Fruit fly (Drosophila melanogaster) whole organism, embryonic: ENCODE data around the gene Atg12.

Experiments
- Ada2b ChIP-seq: fragments of 200-800 bp; sonication (Bioruptor generic); IDR thresholded peaks from 2 replicates; pipeline ENCODE4 v1.3.6; 2022; ENCODE audit warnings: missing biosample characterization, missing genetic modification characterization
- Atf3 ChIP-seq: fragments of 200-800 bp; sonication (Bioruptor generic); optimal IDR thresholded peaks from 3 replicates; lab custom pipeline; 2016; ENCODE audit warnings: missing biosample characterization, missing genetic modification characterization
- CG11456 ChIP-seq: fragments of 200-800 bp; sonication (Bioruptor generic); IDR thresholded peaks from 3 replicates; pipeline ENCODE4 v1.3.6; 2022; ENCODE audit warnings: missing biosample characterization, missing genetic modification characterization
- CG11560 ChIP-seq: fragments of 200-800 bp; sonication (Bioruptor generic); IDR thresholded peaks from 3 replicates; pipeline ENCODE4 v1.3.6; 2022; ENCODE audit warnings: missing biosample characterization, missing genetic modification characterization
- CG12391 ChIP-seq: fragments of 200-800 bp; sonication (Bioruptor generic); optimal IDR thresholded peaks from 3 replicates; lab custom pipeline; 2018; ENCODE audit warnings: missing biosample characterization, mild to moderate bottlenecking, missing genetic modification characterization, moderate library complexity
- CG14710 ChIP-seq: fragments of 200-800 bp; sonication (Bioruptor generic); optimal IDR thresholded peaks from 3 replicates; lab custom pipeline; 2019; ENCODE audit warnings: missing biosample characterization, mild to moderate bottlenecking, missing genetic modification characterization, moderate library complexity
- CG14860 ChIP-seq: fragments of 200-800 bp; sonication (Bioruptor generic); IDR thresholded peaks from 3 replicates; pipeline ENCODE4 v1.3.6; 2022; ENCODE audit warnings: missing biosample characterization, missing genetic modification characterization; ENCODE audit not compliant: partially characterized antibody
- CG14965 ChIP-seq: fragments of 200-800 bp; sonication (Bioruptor generic); optimal IDR thresholded peaks from 2 replicates; lab custom pipeline; 2016; ENCODE audit warnings: missing biosample characterization, missing genetic modification characterization, borderline replicate concordance
- CG16813 ChIP-seq: fragments of 200-800 bp; sonication (Bioruptor generic); IDR thresholded peaks from 3 replicates; pipeline ENCODE4 v1.3.6; 2022; ENCODE audit warnings: missing biosample characterization, missing genetic modification characterization; ENCODE audit not compliant: partially characterized antibody
- CG17829 ChIP-seq: fragments of 200-800 bp; optimal IDR thresholded peaks from 2 replicates; lab custom pipeline; 2019; ENCODE audit warnings: missing biosample characterization, mild to moderate bottlenecking, missing genetic modification characterization, moderate library complexity
- CG18599 ChIP-seq: fragments of 200-800 bp; sonication (Bioruptor generic); optimal IDR thresholded peaks from 3 replicates; lab custom pipeline; 2017; ENCODE audit warnings: missing biosample characterization, missing genetic modification characterization, mild to moderate bottlenecking, moderate library complexity, missing genetic modification reagents
- CG2202 ChIP-seq: fragments of 200-800 bp; sonication (Bioruptor generic); optimal IDR thresholded peaks from 2 replicates; lab custom pipeline; 2018; ENCODE audit warnings: missing biosample characterization, mild to moderate bottlenecking, missing genetic modification characterization
- CG30403 ChIP-seq: fragments of 200-800 bp; sonication (Bioruptor generic); optimal IDR thresholded peaks from 3 replicates; lab custom pipeline; 2016; ENCODE audit warnings: missing biosample characterization, missing genetic modification characterization
- CG31365 ChIP-seq: fragments of 200-800 bp; sonication (Bioruptor generic); optimal IDR thresholded peaks from 2 replicates; lab custom pipeline; 2018; ENCODE audit warnings: missing biosample characterization, mild to moderate bottlenecking, missing genetic modification characterization
- CG32532 ChIP-seq: fragments of 200-800 bp; sonication (Bioruptor generic); IDR thresholded peaks from 2 replicates; pipeline ENCODE4 v1.3.6; 2022; ENCODE audit warnings: missing biosample characterization, missing genetic modification characterization
- CG3726 ChIP-seq: fragments of 200-800 bp; sonication (Bioruptor generic); IDR thresholded peaks from 3 replicates; pipeline ENCODE4, ENCODE4 v1.3.6; 2022; ENCODE audit warnings: missing biosample characterization, missing genetic modification characterization
- CG42726 ChIP-seq: fragments of 200-800 bp; sonication (Bioruptor generic); IDR thresholded peaks from 2 replicates; pipeline ENCODE4 v1.3.6; 2022; ENCODE audit warnings: missing biosample characterization, missing genetic modification characterization; ENCODE audit not compliant: partially characterized antibody
- CG5180 ChIP-seq: fragments of 200-800 bp; sonication (Bioruptor generic); optimal IDR thresholded peaks from 3 replicates; lab custom pipeline; 2017; ENCODE audit warnings: missing biosample characterization, missing genetic modification characterization, mild to moderate bottlenecking, moderate library complexity, missing genetic modification reagents
- CG7556 ChIP-seq: fragments of 200-800 bp; sonication (Bioruptor generic); optimal IDR thresholded peaks from 2 replicates; lab custom pipeline; 2017; ENCODE audit warnings: missing biosample characterization, mild to moderate bottlenecking, missing genetic modification characterization
- CG9215 ChIP-seq: fragments of 200-800 bp; sonication (Bioruptor generic); IDR thresholded peaks from 2 replicates; pipeline ENCODE4 v1.3.6; 2022; ENCODE audit warnings: missing biosample characterization, missing genetic modification characterization
- D19B ChIP-seq: fragments of 200-800 bp; sonication (Bioruptor generic); optimal IDR thresholded peaks from 2 replicates; lab custom pipeline; 2017; ENCODE audit warnings: missing biosample characterization, mild to moderate bottlenecking, missing genetic modification characterization
- Dbx ChIP-seq: fragments of 200-800 bp; sonication (Bioruptor generic); IDR thresholded peaks from 3 replicates; pipeline ENCODE4 v1.3.6; 2022; ENCODE audit warnings: missing biosample characterization, missing genetic modification characterization
- Drgx ChIP-seq: fragments of 200-800 bp; sonication (Bioruptor generic); IDR thresholded peaks from 2 replicates; pipeline ENCODE4 v1.3.6; 2022; ENCODE audit warnings: missing biosample characterization, missing genetic modification characterization
- E2f1 ChIP-seq: fragments of 200-800 bp; sonication (Bioruptor generic); IDR thresholded peaks from 2 replicates; pipeline ENCODE4 v1.3.6; 2022; ENCODE audit warnings: missing biosample characterization, missing genetic modification characterization
- Ets65A ChIP-seq: fragments of 200-800 bp; sonication (Bioruptor generic); peaks from one replicate; lab custom pipeline; 2016; ENCODE audit warnings: missing biosample characterization, missing genetic modification characterization
- Fer3 ChIP-seq: fragments of 200-800 bp; sonication (Bioruptor generic); optimal IDR thresholded peaks from 2 replicates; lab custom pipeline; 2018; ENCODE audit warnings: missing biosample characterization, mild to moderate bottlenecking, missing genetic modification characterization, moderate library complexity
- HLH3B ChIP-seq: fragments of 200-800 bp; sonication (Bioruptor generic); IDR thresholded peaks from 2 replicates; pipeline ENCODE4 v1.3.6; 2022; ENCODE audit warnings: missing biosample characterization, missing genetic modification characterization
- Hr51 ChIP-seq, 2 experiments: fragments of 200-800 bp; sonication (Bioruptor generic); optimal IDR thresholded peaks; 2 replicates in 1 of 2; 3 replicates in 1 of 2; lab custom pipeline; 2016 to 2018; ENCODE audit warnings: missing biosample characterization in 2 of 2, missing genetic modification characterization in 2 of 2, mild to moderate bottlenecking in 1 of 2, moderate library complexity in 1 of 2
- Meics ChIP-seq: fragments of 200-800 bp; sonication (Bioruptor generic); optimal IDR thresholded peaks from 2 replicates; lab custom pipeline; 2017; ENCODE audit warnings: missing biosample characterization, mild to moderate bottlenecking, missing genetic modification characterization
- Nf-YB ChIP-seq: fragments of 200-800 bp; sonication (Bioruptor generic); optimal IDR thresholded peaks from 3 replicates; lab custom pipeline; 2019; ENCODE audit warnings: missing biosample characterization, mild to moderate bottlenecking, missing genetic modification characterization, moderate library complexity
- Oli ChIP-seq: fragments of 200-800 bp; sonication (Bioruptor generic); optimal IDR thresholded peaks from 2 replicates; lab custom pipeline; 2018; ENCODE audit warnings: missing biosample characterization, mild to moderate bottlenecking, missing genetic modification characterization, moderate library complexity
- Ptx1 ChIP-seq: fragments of 200-800 bp; sonication (Bioruptor generic); IDR thresholded peaks from 2 replicates; pipeline ENCODE4 v1.3.6; 2022; ENCODE audit warnings: missing biosample characterization, missing genetic modification characterization
- Six4 ChIP-seq: fragments of 200-800 bp; sonication (Bioruptor generic); optimal IDR thresholded peaks from 2 replicates; lab custom pipeline; 2016; ENCODE audit warnings: missing biosample characterization, missing genetic modification characterization
- al ChIP-seq: fragments of 200-800 bp; sonication (Bioruptor generic); IDR thresholded peaks from 2 replicates; pipeline ENCODE4 v1.3.6; 2022; ENCODE audit warnings: missing biosample characterization, missing genetic modification characterization
- amos ChIP-seq: fragments of 200-800 bp; sonication (Bioruptor generic); IDR thresholded peaks from 2 replicates; pipeline ENCODE4 v1.3.6; 2022; ENCODE audit warnings: missing biosample characterization, missing genetic modification characterization; ENCODE audit not compliant: partially characterized antibody
- ara ChIP-seq: fragments of 200-800 bp; sonication (Bioruptor generic); IDR thresholded peaks from 2 replicates; pipeline ENCODE4 v1.3.6; 2022; ENCODE audit warnings: missing biosample characterization, missing genetic modification characterization
- bab2 ChIP-seq: fragments of 200-800 bp; sonication (Bioruptor generic); optimal IDR thresholded peaks from 2 replicates; lab custom pipeline; 2016; ENCODE audit warnings: missing biosample characterization, missing genetic modification characterization
- cg ChIP-seq: fragments of 200-800 bp; sonication (Bioruptor generic); optimal IDR thresholded peaks from 3 replicates; lab custom pipeline; 2019; ENCODE audit warnings: missing biosample characterization, mild to moderate bottlenecking, missing genetic modification characterization, moderate library complexity
- chinmo ChIP-seq: fragments of 200-800 bp; sonication (Bioruptor generic); IDR thresholded peaks from 4 replicates; pipeline ENCODE4 v1.3.6; 2022; ENCODE audit warnings: missing biosample characterization, missing genetic modification characterization; ENCODE audit not compliant: partially characterized antibody
- danr ChIP-seq: fragments of 200-800 bp; sonication (Bioruptor generic); IDR thresholded peaks from 2 replicates; pipeline ENCODE4 v1.3.6; 2022; ENCODE audit warnings: missing biosample characterization, missing genetic modification characterization
- fd96Cb ChIP-seq: fragments of 200-800 bp; sonication (Bioruptor generic); optimal IDR thresholded peaks from 2 replicates; lab custom pipeline; 2018; ENCODE audit warnings: missing biosample characterization, mild to moderate bottlenecking, missing genetic modification characterization, moderate library complexity
- grau ChIP-seq: fragments of 200-800 bp; optimal IDR thresholded peaks from 3 replicates; lab custom pipeline; 2019; ENCODE audit warnings: missing biosample characterization, mild to moderate bottlenecking, missing genetic modification characterization, moderate library complexity
- jigr1 ChIP-seq: fragments of 200-800 bp; sonication (Bioruptor generic); IDR thresholded peaks from 3 replicates; pipeline ENCODE4 v1.3.6; 2022; ENCODE audit warnings: missing biosample characterization, missing genetic modification characterization
- kni ChIP-seq: fragments of 200-800 bp; sonication (Bioruptor generic); optimal IDR thresholded peaks from 3 replicates; lab custom pipeline; 2017; ENCODE audit warnings: mild to moderate bottlenecking, missing biosample characterization, missing genetic modification reagents, missing genetic modification characterization
- peb ChIP-seq: fragments of 200-800 bp; sonication (Bioruptor generic); IDR thresholded peaks from 2 replicates; pipeline ENCODE4 v1.3.6; 2022; ENCODE audit warnings: missing biosample characterization, missing genetic modification characterization
- ranshi ChIP-seq: fragments of 200-800 bp; sonication (Bioruptor generic); IDR thresholded peaks from 2 replicates; pipeline ENCODE4 v1.3.6; 2022; ENCODE audit warnings: missing biosample characterization, missing genetic modification characterization
- row ChIP-seq: fragments of 200-800 bp; sonication (Bioruptor generic); IDR thresholded peaks from 3 replicates; pipeline ENCODE4 v1.3.6; 2022; ENCODE audit warnings: missing biosample characterization, missing genetic modification characterization
- so ChIP-seq: fragments of 200-800 bp; sonication (Bioruptor generic); IDR thresholded peaks from 3 replicates; pipeline ENCODE4 v1.3.6; 2022; ENCODE audit warnings: missing biosample characterization, missing genetic modification characterization
- tna ChIP-seq: fragments of 200-800 bp; sonication (Bioruptor generic); IDR thresholded peaks from 2 replicates; pipeline ENCODE4 v1.3.6; 2022; ENCODE audit warnings: missing biosample characterization, missing genetic modification characterization; ENCODE audit not compliant: partially characterized antibody

The Atg12 gene

dm6 chr3L:12162156-12162682 lies 25.5 kb downstream of the Atg12 start (continued):
- peak; percentile 71 for TF ChIP-seq Ets65A (GFP tag; lab: Kevin White, UChicago)
- no peak for TF ChIP-seq CG42726
- TF ChIP-seq CG31365 (tag; lab: Kevin White, UChicago) = no peak
- 0 out of 3 replicates have a peak, but pooled peaks have one; percentile 3 for TF ChIP-seq so (GFP tag; lab: Robert Waterston, UW)
- TF ChIP-seq al = no peak
- peak; percentile 28; the same call in 1 of the 2 replicates for TF ChIP-seq tna (GFP tag; lab: Robert Waterston, UW)
- peak; percentile 16 for TF ChIP-seq kni (GFP tag; lab: Kevin White, UChicago)
- TF ChIP-seq chinmo = 0 out of 4 replicates have a peak, but pooled peaks have one; percentile 70
- TF ChIP-seq Atf3 = no peak
- TF ChIP-seq CG16813 (GFP tag; lab: Robert Waterston, UW) = 0 out of 3 replicates have a peak, but pooled peaks have one; percentile 13
- TF ChIP-seq, all 482 proteins: peak for 13

- TF ChIP-seq CG14710 (tag; lab: Kevin White, UChicago) = no peak
- TF ChIP-seq D19B (GFP tag; lab: Kevin White, UChicago) = no peak
- no peak for TF ChIP-seq Nf-YB
- peak; percentile 13; the same call in 1 of the 3 replicates for TF ChIP-seq row (GFP tag; lab: Robert Waterston, UW)
- TF ChIP-seq Drgx (GFP tag; lab: Robert Waterston, UW) = peak; percentile 18
- TF ChIP-seq CG7556 = peak; percentile 31
- no peak for TF ChIP-seq Fer3 (tag; lab: Kevin White, UChicago)
- no peak for TF ChIP-seq CG9215 (GFP tag; lab: Robert Waterston, UW)
- TF ChIP-seq fd96Cb (tag; lab: Kevin White, UChicago) = no peak
- no peak for TF ChIP-seq CG2202 (tag; lab: Kevin White, UChicago)
- no peak for TF ChIP-seq ara
- TF ChIP-seq CG17829 (tag; lab: Kevin White, UChicago) = no peak
- no peak for TF ChIP-seq CG14860 (GFP tag; lab: Robert Waterston, UW)
- no peak for TF ChIP-seq Oli (tag; lab: Kevin White, UChicago)
- TF ChIP-seq grau (tag; lab: Kevin White, UChicago) = peak; percentile 11
- TF ChIP-seq CG14965 = no peak
- TF ChIP-seq E2f1 (GFP tag; lab: Robert Waterston, UW) = 0 out of 2 replicates have a peak, but pooled peaks have one; percentile 6
- no peak for TF ChIP-seq peb (GFP tag; lab: Robert Waterston, UW)
- TF ChIP-seq jigr1 (GFP tag; lab: Robert Waterston, UW) = no peak
- TF ChIP-seq cg (GFP tag; lab: Kevin White, UChicago) = no peak
- TF ChIP-seq Ada2b (GFP tag; lab: Robert Waterston, UW) = no peak
- TF ChIP-seq CG3726 = no peak
- TF ChIP-seq HLH3B (GFP tag; lab: Robert Waterston, UW) = 0 out of 2 replicates have a peak, but pooled peaks have one; percentile 44
- no peak for TF ChIP-seq bab2 (GFP tag; lab: Kevin White, UChicago)
- peak; percentile 11 for TF ChIP-seq CG30403
- TF ChIP-seq ranshi (GFP tag; lab: Robert Waterston, UW) = no peak
- no peak for TF ChIP-seq tna (GFP tag; lab: Robert Waterston, UW)
- TF ChIP-seq Six4 (GFP tag; lab: Kevin White, UChicago) = no peak
- TF ChIP-seq CG18599 (GFP tag; lab: Kevin White, UChicago) = no peak
- TF ChIP-seq CG12391 (tag; lab: Kevin White, UChicago) = no peak
- peak; percentile 36; the same call in 1 of the 2 replicates for TF ChIP-seq Ptx1 (GFP tag; lab: Robert Waterston, UW)
- no peak for TF ChIP-seq Meics (GFP tag; lab: Kevin White, UChicago)
- no peak for TF ChIP-seq danr (GFP tag; lab: Robert Waterston, UW)
- TF ChIP-seq Dbx (GFP tag; lab: Robert Waterston, UW) = no peak
- TF ChIP-seq CG32532 (GFP tag; lab: Robert Waterston, UW) = no peak
- no peak for TF ChIP-seq amos (GFP tag; lab: Robert Waterston, UW)
- no peak for TF ChIP-seq CG11560 (tag; lab: Robert Waterston, UW)
- no peak for TF ChIP-seq CG11456 (GFP tag; lab: Robert Waterston, UW)
- TF ChIP-seq Hr51 (GFP tag; optimal IDR thresholded peaks at IDR 0.05; lab: Kevin White, UChicago) = no peak
- TF ChIP-seq CG5180 (GFP tag; lab: Kevin White, UChicago) = no peak
These were observed 26.3 kb downstream of the Atg12 start for dm6 chr3L:12163082-12163481.
